Fruit fly (Drosophila melanogaster) whole organism, adult: ENCODE results near the gene CG16998.

Experiments
- CG12768 ChIP-seq: fragments of 200-800 bp; sonication (Bioruptor generic); optimal IDR thresholded peaks from 2 replicates; lab custom pipeline; 2017; ENCODE audit warnings: missing biosample characterization, missing genetic modification characterization, mild to moderate bottlenecking, moderate library complexity, missing genetic modification reagents
- CG7045 ChIP-seq: fragments of 200-800 bp; sonication (Bioruptor generic); optimal IDR thresholded peaks from 2 replicates; lab custom pipeline; 2017; ENCODE audit warnings: missing biosample characterization, mild to moderate bottlenecking, missing genetic modification characterization
- Crg-1 ChIP-seq: fragments of 200-800 bp; sonication (Bioruptor generic); optimal IDR thresholded peaks from 2 replicates; lab custom pipeline; 2016; ENCODE audit warnings: missing biosample characterization, missing genetic modification characterization
- bab1 ChIP-seq: fragments of 200-800 bp; sonication (Bioruptor generic); optimal IDR thresholded peaks from 3 replicates; lab custom pipeline; 2019; ENCODE audit warnings: missing biosample characterization, mild to moderate bottlenecking, missing genetic modification characterization, moderate library complexity
- ovo ChIP-seq: fragments of 200-800 bp; sonication (Bioruptor generic); optimal IDR thresholded peaks from 2 replicates; lab custom pipeline; 2016; ENCODE audit warnings: missing biosample characterization, missing genetic modification characterization
- tj ChIP-seq: fragments of 200-800 bp; sonication (Bioruptor generic); optimal IDR thresholded peaks from 3 replicates; lab custom pipeline; 2017; ENCODE audit warnings: missing biosample characterization, mild to moderate bottlenecking, missing genetic modification characterization, moderate library complexity
- toe ChIP-seq: fragments of 200-800 bp; sonication (Bioruptor generic); optimal IDR thresholded peaks from 2 replicates; lab custom pipeline; 2016; ENCODE audit warnings: missing biosample characterization, missing genetic modification characterization

- TF ChIP-seq bab1 (GFP tag; lab: Kevin White, UChicago) (no peak), CG12768 (GFP tag; lab: Kevin White, UChicago) (no peak), Crg-1 (GFP tag; lab: Kevin White, UChicago) (no peak), tj (GFP tag; lab: Kevin White, UChicago) (no peak), ovo (GFP tag; lab: Kevin White, UChicago) (no peak), toe (no peak), CG7045 (GFP tag; lab: Kevin White, UChicago) (no peak)
These were observed 48.1 kb downstream of the CG16998 start, which contains the start of gene Cyp316a1 for dm6 chr3L:7491564-7491963.
